Fruit fly (Drosophila melanogaster) whole organism, pupa: ENCODE data around the gene CG3588.

Experiments used
- CG13204 ChIP-seq: fragments of 200-800 bp; sonication (Bioruptor generic); optimal IDR thresholded peaks from 2 replicates; lab custom pipeline; 2018; ENCODE audit warnings: missing biosample characterization, mild to moderate bottlenecking, missing genetic modification characterization, moderate library complexity
- CG15710 ChIP-seq: fragments of 200-800 bp; sonication (Bioruptor generic); optimal IDR thresholded peaks from 2 replicates; lab custom pipeline; 2018; ENCODE audit warnings: missing biosample characterization, mild to moderate bottlenecking, missing genetic modification characterization, moderate library complexity
- CG32121 ChIP-seq: fragments of 200-800 bp; sonication (Bioruptor generic); IDR thresholded peaks from 2 replicates; pipeline ENCODE4 v1.3.6; 2022; ENCODE audit warnings: missing biosample characterization, missing genetic modification characterization
- CG34367 ChIP-seq: fragments of 200-800 bp; sonication (Bioruptor generic); optimal IDR thresholded peaks from 2 replicates; lab custom pipeline; 2018; ENCODE audit warnings: missing biosample characterization, mild to moderate bottlenecking, missing genetic modification characterization
- CG8159 ChIP-seq: fragments of 200-800 bp; sonication (Bioruptor generic); optimal IDR thresholded peaks from 3 replicates; lab custom pipeline; 2018; ENCODE audit warnings: missing biosample characterization, mild to moderate bottlenecking, missing genetic modification characterization, moderate library complexity
- D1 ChIP-seq: fragments of 200-800 bp; sonication (Bioruptor generic); optimal IDR thresholded peaks from 2 replicates; lab custom pipeline; 2018; ENCODE audit warnings: missing biosample characterization, mild to moderate bottlenecking, missing genetic modification characterization, moderate library complexity
- Ets98B ChIP-seq: fragments of 200-800 bp; sonication (Bioruptor generic); IDR thresholded peaks from 2 replicates; pipeline ENCODE4 v1.3.6; 2022; ENCODE audit warnings: missing biosample characterization, missing genetic modification characterization
- Pif1B ChIP-seq: fragments of 200-800 bp; sonication (Bioruptor generic); optimal IDR thresholded peaks from 3 replicates; lab custom pipeline; 2016; ENCODE audit warnings: missing biosample characterization, missing genetic modification characterization
- rn ChIP-seq: fragments of 200-800 bp; sonication (Bioruptor generic); IDR thresholded peaks from 2 replicates; pipeline ENCODE4 v1.3.6; 2022; ENCODE audit warnings: missing biosample characterization, missing genetic modification characterization

DNA sequence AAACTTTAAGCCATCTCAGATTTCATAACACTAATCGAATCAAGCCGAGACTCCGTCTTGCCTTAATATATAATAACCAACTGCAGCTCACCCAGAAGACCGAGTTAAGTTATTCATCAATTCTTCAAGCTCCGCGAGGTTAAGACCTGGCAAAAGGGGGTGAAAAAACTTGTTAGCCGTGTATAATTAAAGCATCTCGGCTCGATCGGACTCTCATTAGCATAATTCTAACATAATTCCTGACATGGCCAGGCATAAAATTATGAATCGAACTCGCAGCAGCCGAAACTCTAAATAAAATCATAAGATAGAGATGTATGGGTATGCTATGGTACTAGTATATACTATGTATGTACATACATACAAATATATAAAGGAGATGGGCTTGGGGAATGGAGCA is 43.6 kb downstream of the CG3588 start:
- no peak for TF ChIP-seq CG8159 (tag; lab: Kevin White, UChicago)
- TF ChIP-seq Pif1B (GFP tag; lab: Kevin White, UChicago): no peak
- TF ChIP-seq CG34367 (tag; lab: Kevin White, UChicago): no peak
- no peak for TF ChIP-seq CG32121 (GFP tag; lab: Robert Waterston, UW)
- TF ChIP-seq Ets98B: no peak
- no peak for TF ChIP-seq D1
- TF ChIP-seq CG13204 (GFP tag; lab: Kevin White, UChicago): no peak
- no peak for TF ChIP-seq CG15710 (tag; lab: Kevin White, UChicago)
- no peak for TF ChIP-seq rn (GFP tag; lab: Robert Waterston, UW)
